Worm (Caenorhabditis elegans) whole organism, young adult: ENCODE measurements around the gene cwp-2.

ENCODE experiments used
- T07F8.4 ChIP-seq: sonication (generic microtip); optimal IDR thresholded peaks from 2 replicates; lab custom pipeline; 2016; ENCODE audit warnings: mild to moderate bottlenecking, missing genetic modification characterization, moderate library complexity, missing compliant biosample characterization
- ZK185.1 ChIP-seq: sonication (generic microtip); optimal IDR thresholded peaks from 2 replicates; lab custom pipeline; 2016; ENCODE audit warnings: mild to moderate bottlenecking, missing genetic modification characterization, missing compliant biosample characterization; ENCODE audit not compliant: poor library complexity, severe bottlenecking
- cebp-2 ChIP-seq: fragments of 200-800 bp; sonication (Bioruptor generic); IDR thresholded peaks from 2 replicates; pipeline ENCODE4 v1.3.6; 2022; ENCODE audit warnings: missing genetic modification characterization, missing compliant biosample characterization
- ceh-58 ChIP-seq: fragments of 200-800 bp; sonication (Bioruptor generic); IDR thresholded peaks from 2 replicates; pipeline ENCODE4 v1.3.6; 2022; ENCODE audit warnings: missing genetic modification characterization, missing compliant biosample characterization
- egl-18 ChIP-seq: fragments of 200-800 bp; sonication (Bioruptor generic); IDR thresholded peaks from 2 replicates; pipeline ENCODE4 v1.3.6; 2022; ENCODE audit warnings: missing genetic modification reagents, missing genetic modification characterization, missing compliant biosample characterization
- let-526 ChIP-seq: fragments of 200-800 bp; sonication (Bioruptor generic); IDR thresholded peaks from 2 replicates; pipeline ENCODE4 v1.3.6; 2022; ENCODE audit warnings: missing genetic modification reagents, missing genetic modification characterization, missing compliant biosample characterization
- lin-40 ChIP-seq: sonication (generic microtip); optimal IDR thresholded peaks from 2 replicates; lab custom pipeline; 2016; ENCODE audit warnings: missing genetic modification characterization, mild to moderate bottlenecking, missing compliant biosample characterization, missing genotype, missing genetic modification reagents
- lsl-1 ChIP-seq: fragments of 200-800 bp; sonication (Bioruptor generic); optimal IDR thresholded peaks from 2 replicates; lab custom pipeline; 2018; ENCODE audit warnings: mild to moderate bottlenecking, missing genetic modification characterization, moderate library complexity, missing compliant biosample characterization
- unc-62 ChIP-seq: fragments of 150-350 bp; optimal IDR thresholded peaks from 2 replicates; lab custom pipeline; 2014; ENCODE audit warnings: missing biosample characterization, missing genetic modification reagents, missing genetic modification characterization
- ztf-26 ChIP-seq: sonication (generic microtip); optimal IDR thresholded peaks from 2 replicates; lab custom pipeline; 2017; ENCODE audit warnings: missing genetic modification characterization, missing compliant biosample characterization

DNA sequence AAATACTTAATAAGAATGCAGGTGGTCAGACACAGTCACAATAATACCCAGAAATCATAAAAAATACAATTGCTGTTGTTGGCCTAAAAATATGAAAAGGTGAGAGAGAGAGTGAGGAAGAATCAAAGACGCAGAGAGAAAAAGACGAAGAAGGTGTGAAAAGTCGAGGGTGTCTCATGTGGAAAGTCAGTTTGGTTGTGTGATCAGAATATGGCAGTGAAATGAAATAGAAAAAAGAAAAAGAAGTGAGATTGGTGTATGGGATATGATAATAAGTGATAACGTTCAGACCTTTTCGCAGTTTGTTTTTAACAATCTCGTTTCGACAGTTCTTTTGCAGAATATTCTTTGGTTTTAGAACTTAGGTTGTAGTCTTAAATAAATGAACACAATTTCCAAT is 35.6 kb downstream of the cwp-2 start:
- TF ChIP-seq egl-18 (GFP tag; lab: Robert Waterston, UW) = no peak
- no peak for TF ChIP-seq cebp-2
- no peak for TF ChIP-seq ceh-58
- no peak for TF ChIP-seq T07F8.4 (tag; lab: Kevin White, UChicago)
- no peak for TF ChIP-seq unc-62 (GFP tag; lab: Kevin White, UChicago)
- no peak for TF ChIP-seq ztf-26 (tag; lab: Kevin White, UChicago)
- TF ChIP-seq lsl-1 (GFP tag; lab: Kevin White, UChicago) = no peak
- no peak for TF ChIP-seq lin-40
- no peak for TF ChIP-seq ZK185.1
- TF ChIP-seq let-526 (GFP tag; lab: Robert Waterston, UW) = no peak
